Worm (Caenorhabditis elegans) whole organism, dauer: ENCODE measurements around the gene srtx-1.

Experiments used
- unc-62 ChIP-seq: sonication (generic microtip); optimal IDR thresholded peaks from 2 replicates; lab custom pipeline; 2017; ENCODE audit warnings: missing biosample characterization, missing genetic modification reagents, missing genetic modification characterization

Gene srtx-1

ce11 chrIV:7465857-7466256, 44.8 kb downstream of the srtx-1 start, which contains the start of gene F13B6.3:
Gene F13B6.3 (minus strand): TSS chrIV:7465957.
- no peak for TF ChIP-seq unc-62

- TF ChIP-seq unc-62, result no peak
Observed at ce11 chrIV:7467170-7467569, 46.2 kb downstream of the srtx-1 start.

ce11 chrIV:7468638-7469037, 47.6 kb downstream of the srtx-1 start:
- TF ChIP-seq unc-62, result no peak

- TF ChIP-seq unc-62, result no peak
Observed at ce11 chrIV:7469782-7470413, 48.9 kb downstream of the srtx-1 start, which contains the start of gene F55G1.7. Gene F55G1.7 (minus strand): TSS chrIV:7469832.
